Worm (Caenorhabditis elegans) whole organism, early embryonic: ENCODE data around the gene F46G10.1.

ENCODE experiments used
- B0310.2 ChIP-seq: sonication (generic microtip); optimal IDR thresholded peaks from 2 replicates; lab custom pipeline; 2016; ENCODE audit warnings: mild to moderate bottlenecking, missing genetic modification characterization, missing compliant biosample characterization
- F13C5.2 ChIP-seq: sonication (generic microtip); optimal IDR thresholded peaks from 2 replicates; lab custom pipeline; 2017; ENCODE audit warnings: mild to moderate bottlenecking, missing genetic modification characterization, inconsistent platforms, missing compliant biosample characterization
- aly-1 ChIP-seq: sonication (generic microtip); optimal IDR thresholded peaks from 2 replicates; lab custom pipeline; 2016; ENCODE audit warnings: missing genetic modification characterization, missing compliant biosample characterization
- ama-1 ChIP-seq: fragments of 150-350 bp; optimal IDR thresholded peaks from 2 replicates; lab custom pipeline; 2014
- ceh-13 ChIP-seq: fragments of 200-800 bp; sonication (Bioruptor generic); optimal IDR thresholded peaks from 2 replicates; lab custom pipeline; 2018; ENCODE audit warnings: mild to moderate bottlenecking, missing genetic modification characterization, missing compliant biosample characterization
- ceh-36 ChIP-seq: sonication (generic microtip); optimal IDR thresholded peaks from 2 replicates; lab custom pipeline; 2016; ENCODE audit warnings: missing genetic modification characterization, inconsistent platforms, missing compliant biosample characterization
- ets-7 ChIP-seq: sonication (generic microtip); optimal IDR thresholded peaks from 2 replicates; lab custom pipeline; 2016; ENCODE audit warnings: missing genotype, missing genetic modification characterization, missing compliant biosample characterization
- flt-1 ChIP-seq: fragments of 200-800 bp; sonication (Bioruptor generic); IDR thresholded peaks from 2 replicates; pipeline ENCODE4 v1.3.6; 2022; ENCODE audit warnings: missing genetic modification characterization, missing compliant biosample characterization
- hmbx-1 ChIP-seq: sonication (generic microtip); optimal IDR thresholded peaks from 2 replicates; lab custom pipeline; 2016; ENCODE audit warnings: mild to moderate bottlenecking, missing genetic modification characterization, missing compliant biosample characterization
- hmg-4 ChIP-seq: fragments of 200-800 bp; sonication (Bioruptor generic); optimal IDR thresholded peaks from 2 replicates; lab custom pipeline; 2018; ENCODE audit warnings: mild to moderate bottlenecking, missing genetic modification characterization, missing compliant biosample characterization
- hnd-1 ChIP-seq: sonication (generic microtip); optimal IDR thresholded peaks from 2 replicates; lab custom pipeline; 2016; ENCODE audit warnings: missing genetic modification characterization, missing compliant biosample characterization
- pes-1 ChIP-seq: fragments of 200-800 bp; sonication (Bioruptor generic); IDR thresholded peaks from 2 replicates; pipeline ENCODE4 v1.3.6; 2022; ENCODE audit warnings: missing genetic modification reagents, missing genetic modification characterization, missing compliant biosample characterization
- scrt-1 ChIP-seq: fragments of 200-800 bp; sonication (Bioruptor generic); IDR thresholded peaks from 2 replicates; pipeline ENCODE4 v1.3.6; 2022; ENCODE audit warnings: missing genetic modification characterization, missing compliant biosample characterization
- sea-1 ChIP-seq: fragments of 200-800 bp; sonication (Bioruptor generic); conservative IDR thresholded peaks from 2 replicates; pipeline ENCODE4 v1.3.6; 2022; ENCODE audit warnings: missing genetic modification characterization, missing compliant biosample characterization
- tbx-11 ChIP-seq: fragments of 200-800 bp; sonication (Bioruptor generic); IDR thresholded peaks from 2 replicates; pipeline ENCODE4 v1.3.6; 2022; ENCODE audit warnings: missing genetic modification characterization, missing compliant biosample characterization
- tbx-37 ChIP-seq: fragments of 200-800 bp; sonication (Bioruptor generic); conservative IDR thresholded peaks from 2 replicates; pipeline ENCODE4 v1.3.6; 2022; ENCODE audit warnings: missing genetic modification reagents, missing genetic modification characterization, missing compliant biosample characterization
- tra-4 ChIP-seq: sonication (generic microtip); optimal IDR thresholded peaks from 2 replicates; lab custom pipeline; 2017; ENCODE audit warnings: missing genetic modification characterization, missing compliant biosample characterization

The F46G10.1 gene

ce11 chrX:13290531-13290930, 21.0 kb downstream of the F46G10.1 start, which contains the start of gene R04D3.3:
R04D3.3 (minus strand) TSS chrX:13290631.
- TF ChIP-seq hnd-1 (tag; lab: Kevin White, UChicago) (no peak), sea-1 (GFP tag; lab: Robert Waterston, UW) (no peak), tbx-11 (GFP tag; lab: Robert Waterston, UW) (no peak), aly-1 (tag; lab: Kevin White, UChicago) (no peak), tra-4 (tag; lab: Kevin White, UChicago) (no peak), ets-7 (tag; lab: Kevin White, UChicago) (no peak), scrt-1 (no peak), F13C5.2 (no peak), tbx-37 (GFP tag; lab: Robert Waterston, UW) (no peak), ceh-13 (GFP tag; lab: Kevin White, UChicago) (no peak)

ce11 chrX:13288715-13289114, 22.8 kb downstream of the F46G10.1 start, which contains the start of gene R04D3.4:
R04D3.4 (minus strand) TSS chrX:13288815.
- no peak for TF ChIP-seq tbx-11 (GFP tag; lab: Robert Waterston, UW)
- TF ChIP-seq flt-1 (GFP tag; lab: Robert Waterston, UW): no peak
- TF ChIP-seq tra-4 (tag; lab: Kevin White, UChicago): no peak
- TF ChIP-seq scrt-1: no peak
- TF ChIP-seq hmg-4 (GFP tag; lab: Kevin White, UChicago): no peak
- TF ChIP-seq F13C5.2: no peak
- TF ChIP-seq hnd-1 (tag; lab: Kevin White, UChicago): no peak
- no peak for TF ChIP-seq aly-1 (tag; lab: Kevin White, UChicago)
- TF ChIP-seq ama-1 (lab: Kevin White, UChicago): no peak
- no peak for TF ChIP-seq ceh-36
- TF ChIP-seq ets-7 (tag; lab: Kevin White, UChicago): no peak
- no peak for TF ChIP-seq hmbx-1 (tag; lab: Kevin White, UChicago)
- no peak for TF ChIP-seq tbx-37 (GFP tag; lab: Robert Waterston, UW)
- TF ChIP-seq B0310.2: no peak
- no peak for TF ChIP-seq pes-1 (GFP tag; lab: Robert Waterston, UW)
- no peak for TF ChIP-seq ceh-13 (GFP tag; lab: Kevin White, UChicago)
- no peak for TF ChIP-seq sea-1 (GFP tag; lab: Robert Waterston, UW)

- TF ChIP-seq hmg-4 (GFP tag; lab: Kevin White, UChicago) (no peak), B0310.2 (no peak), aly-1 (tag; lab: Kevin White, UChicago) (no peak), tra-4 (tag; lab: Kevin White, UChicago) (no peak)
Measured at ce11 chrX:13286533-13286932, 25.0 kb downstream of the F46G10.1 start, which contains the start of gene R04D3.2. R04D3.2 (minus strand) TSS chrX:13286633.

DNA sequence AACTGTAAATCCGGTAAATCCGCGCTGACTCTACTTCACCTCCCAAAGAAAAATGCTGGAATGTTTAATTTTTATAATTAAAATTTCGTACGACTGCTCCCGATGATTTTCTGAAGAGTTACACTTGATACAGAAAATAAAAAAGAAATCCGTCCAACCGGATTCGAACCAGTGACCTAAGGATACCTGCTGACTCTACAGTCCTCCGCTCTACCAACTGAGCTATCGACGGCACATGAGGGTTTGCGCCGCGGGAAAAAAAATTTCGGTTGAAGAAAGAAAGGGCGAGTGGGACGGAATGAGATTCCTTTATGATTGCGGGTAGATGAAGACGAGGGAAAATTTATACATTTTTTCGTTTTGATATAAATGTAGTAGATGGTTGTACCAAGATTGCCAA, 26.9 kb downstream of the F46G10.1 start:
- no peak for TF ChIP-seq tbx-37 (GFP tag; lab: Robert Waterston, UW)
- TF ChIP-seq F13C5.2: no peak

DNA sequence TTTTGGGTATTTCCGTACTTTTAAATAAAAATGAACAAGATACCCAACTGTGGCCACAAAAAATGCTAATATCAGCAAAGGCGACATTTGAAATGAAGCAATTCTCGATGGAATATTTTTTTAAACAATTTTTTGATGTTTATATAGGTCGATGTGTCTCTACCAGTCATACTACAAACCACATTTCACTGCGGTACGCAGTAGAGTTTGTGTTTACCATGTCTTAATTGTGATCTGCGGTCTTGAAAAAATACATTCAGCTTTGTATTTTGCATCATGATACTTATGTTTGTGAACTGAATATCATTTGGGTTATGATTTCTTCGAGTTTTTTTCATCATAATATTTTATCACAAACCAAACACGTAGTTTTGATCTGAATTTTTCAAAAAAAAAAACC, 27.5 kb downstream of the F46G10.1 start, which contains the start of gene cyp-14A4:
Gene cyp-14A4, minus strand, starts transcription at position 107 of the 400 bp plus-strand sequence.
- no peak for TF ChIP-seq hmbx-1 (tag; lab: Kevin White, UChicago)
- TF ChIP-seq ama-1 (lab: Kevin White, UChicago): no peak
- no peak for TF ChIP-seq ceh-36
- TF ChIP-seq flt-1 (GFP tag; lab: Robert Waterston, UW): no peak
- TF ChIP-seq tbx-11 (GFP tag; lab: Robert Waterston, UW): no peak

- TF ChIP-seq hnd-1 (tag; lab: Kevin White, UChicago) (no peak), ets-7 (tag; lab: Kevin White, UChicago) (no peak), flt-1 (GFP tag; lab: Robert Waterston, UW) (no peak), tra-4 (tag; lab: Kevin White, UChicago) (no peak), hmg-4 (GFP tag; lab: Kevin White, UChicago) (no peak), tbx-37 (GFP tag; lab: Robert Waterston, UW) (no peak), scrt-1 (no peak), ama-1 (lab: Kevin White, UChicago) (no peak), B0310.2 (no peak), sea-1 (GFP tag; lab: Robert Waterston, UW) (no peak), ceh-13 (GFP tag; lab: Kevin White, UChicago) (no peak), F13C5.2 (no peak), pes-1 (GFP tag; lab: Robert Waterston, UW) (no peak), aly-1 (tag; lab: Kevin White, UChicago) (no peak), tbx-11 (GFP tag; lab: Robert Waterston, UW) (no peak), hmbx-1 (tag; lab: Kevin White, UChicago) (no peak), ceh-36 (no peak)
Measured at ce11 chrX:13283462-13283861, 28.1 kb downstream of the F46G10.1 start.

ce11 chrX:13278876-13279275, 32.7 kb downstream of the F46G10.1 start, which contains the start of gene phf-33:
phf-33 (minus strand) TSS chrX:13278976.
- TF ChIP-seq ceh-36 (no peak), B0310.2 (no peak), tbx-37 (GFP tag; lab: Robert Waterston, UW) (no peak)

ce11 chrX:13274102-13274501, 37.5 kb downstream of the F46G10.1 start, which contains the start of gene cyp-14A3:
cyp-14A3 (minus strand) TSS chrX:13274202.
- TF ChIP-seq hmg-4 (GFP tag; lab: Kevin White, UChicago): no peak
- no peak for TF ChIP-seq tbx-37 (GFP tag; lab: Robert Waterston, UW)
- TF ChIP-seq pes-1 (GFP tag; lab: Robert Waterston, UW): no peak
- no peak for TF ChIP-seq sea-1 (GFP tag; lab: Robert Waterston, UW)
- no peak for TF ChIP-seq ama-1 (lab: Kevin White, UChicago)
- TF ChIP-seq ceh-13 (GFP tag; lab: Kevin White, UChicago): no peak
- TF ChIP-seq ceh-36: no peak
- TF ChIP-seq F13C5.2: no peak
- TF ChIP-seq flt-1 (GFP tag; lab: Robert Waterston, UW): no peak
- no peak for TF ChIP-seq tbx-11 (GFP tag; lab: Robert Waterston, UW)
